Worm (Caenorhabditis elegans) whole organism, L4 larva: ENCODE measurements around the gene C17G1.14.

ENCODE experiments used
- R02D3.7 ChIP-seq: fragments of 150-350 bp; sonication (generic microtip); optimal IDR thresholded peaks from 3 replicates; lab custom pipeline; 2014; ENCODE audit warnings: missing biosample characterization, missing genetic modification characterization
- ceh-44 ChIP-seq: fragments of 200-800 bp; sonication (Bioruptor generic); IDR thresholded peaks from 2 replicates; pipeline ENCODE4 v1.3.6; 2022; ENCODE audit warnings: missing genetic modification reagents, missing genetic modification characterization, missing compliant biosample characterization
- ctbp-1 ChIP-seq: fragments of 200-800 bp; sonication (Bioruptor generic); IDR thresholded peaks from 2 replicates; pipeline ENCODE4 v1.3.6; 2022; ENCODE audit warnings: missing genetic modification reagents, missing genetic modification characterization, missing compliant biosample characterization
- fkh-10 ChIP-seq: fragments of 150-350 bp; optimal IDR thresholded peaks from 2 replicates; lab custom pipeline; 2014; ENCODE audit warnings: missing biosample characterization, missing genetic modification reagents, missing genetic modification characterization
- nhr-28 ChIP-seq: fragments of 150-350 bp; optimal IDR thresholded peaks from 2 replicates; lab custom pipeline; 2014; ENCODE audit warnings: missing biosample characterization, missing genetic modification characterization

DNA sequence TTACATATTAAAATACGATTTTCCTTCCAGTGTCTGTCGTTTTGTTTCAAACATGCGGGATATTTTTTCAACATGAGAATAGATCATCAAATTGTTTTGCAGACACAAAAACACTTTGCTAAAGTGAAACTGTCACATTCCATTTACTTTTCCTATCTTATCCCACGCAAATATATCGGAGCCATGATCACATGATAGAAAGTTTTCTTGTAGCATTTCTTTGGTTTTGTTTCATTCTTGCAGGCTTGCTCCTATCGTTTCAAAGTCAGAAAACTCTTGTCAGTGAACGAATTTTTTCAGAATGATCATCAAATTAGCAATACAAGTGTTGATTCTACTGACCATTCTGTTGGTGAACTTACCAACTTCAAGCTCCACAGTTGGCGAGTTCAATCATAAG is 17.4 kb upstream of the C17G1.14 start, which contains the start of gene C17G1.2:
- TF ChIP-seq ctbp-1 (no peak), R02D3.7 (tag; lab: Kevin White, UChicago) (no peak), ceh-44 (GFP tag; lab: Robert Waterston, UW) (no peak), nhr-28 (tag; lab: Kevin White, UChicago) (no peak), fkh-10 (GFP tag; lab: Kevin White, UChicago) (no peak)
